Worm (Caenorhabditis elegans) whole organism, L2 larva: ENCODE data around the gene cct-4.

Source experiments
- aly-2 ChIP-seq: fragments of 150-350 bp; optimal IDR thresholded peaks from 2 replicates; lab custom pipeline; 2014; ENCODE audit warnings: missing biosample characterization, missing genetic modification characterization
- ama-1 ChIP-seq: fragments of 150-350 bp; optimal IDR thresholded peaks from 2 replicates; lab custom pipeline; 2018; ENCODE audit warnings: inconsistent platforms
- ceh-16 ChIP-seq: fragments of 150-350 bp; optimal IDR thresholded peaks from 2 replicates; lab custom pipeline; 2014; ENCODE audit warnings: missing biosample characterization, missing genetic modification characterization
- elt-3 ChIP-seq: sonication (generic microtip); optimal IDR thresholded peaks from 2 replicates; lab custom pipeline; 2017; ENCODE audit warnings: missing biosample characterization, missing genetic modification characterization
- lin-39 ChIP-seq: fragments of 150-350 bp; optimal IDR thresholded peaks from 2 replicates; lab custom pipeline; 2014; ENCODE audit warnings: missing biosample characterization, missing genetic modification reagents, missing genetic modification characterization
- snpc-4 ChIP-seq: fragments of 150-350 bp; optimal IDR thresholded peaks from 2 replicates; lab custom pipeline; 2014; ENCODE audit warnings: missing biosample characterization, missing genetic modification characterization
- zag-1 ChIP-seq: fragments of 150-350 bp; optimal IDR thresholded peaks from 2 replicates; lab custom pipeline; 2014; ENCODE audit warnings: missing biosample characterization, missing genetic modification characterization

DNA sequence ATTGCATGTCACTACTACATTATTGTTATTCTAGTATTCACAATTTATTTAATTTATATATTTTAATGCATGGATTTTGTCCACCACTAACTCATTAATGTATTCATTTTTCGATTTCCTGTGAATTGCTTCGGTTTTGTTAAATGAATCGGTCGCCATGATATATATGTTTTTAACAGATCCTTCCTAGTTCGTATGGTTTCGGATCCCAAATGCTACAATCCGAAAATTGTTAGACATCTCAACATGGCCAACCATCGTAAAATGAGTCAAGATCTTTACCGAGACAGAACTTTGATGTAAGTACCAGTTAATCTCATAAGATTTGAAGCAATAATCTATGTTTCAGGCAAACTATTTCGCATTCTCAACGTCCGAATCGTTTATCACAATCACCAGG lies 10.4 kb upstream of the cct-4 start:
- TF ChIP-seq zag-1 (tag; lab: Kevin White, UChicago) (no peak), lin-39 (no peak), aly-2 (tag; lab: Kevin White, UChicago) (no peak), snpc-4 (tag; lab: Kevin White, UChicago) (no peak), ceh-16 (no peak), ama-1 (no peak), elt-3 (tag; lab: Kevin White, UChicago) (no peak)
